Worm (Caenorhabditis elegans) whole organism, L4 larva: Measurements from ENCODE around the gene trmt-10A.

ENCODE experiments used
- D1046.2 ChIP-seq: fragments of 200-800 bp; sonication (Bioruptor generic); IDR thresholded peaks from 2 replicates; pipeline ENCODE4 v1.3.6; 2022; ENCODE audit warnings: missing genetic modification characterization, missing compliant biosample characterization
- T26A8.4 ChIP-seq: fragments of 200-800 bp; sonication (Bioruptor generic); IDR thresholded peaks from 2 replicates; pipeline ENCODE4 v1.3.6; 2022; ENCODE audit warnings: missing genetic modification characterization, missing compliant biosample characterization
- Y5F2A.4 ChIP-seq: fragments of 200-800 bp; sonication (Bioruptor generic); optimal IDR thresholded peaks from 2 replicates; lab custom pipeline; 2018; ENCODE audit warnings: mild to moderate bottlenecking, missing genetic modification characterization, missing compliant biosample characterization
- ZK337.2 ChIP-seq: fragments of 200-800 bp; sonication (Bioruptor generic); IDR thresholded peaks from 2 replicates; pipeline ENCODE4 v1.3.6; 2022; ENCODE audit warnings: missing genetic modification reagents, missing genetic modification characterization, missing compliant biosample characterization
- ZK546.5 ChIP-seq, 2 experiments: sonication (generic microtip); optimal IDR thresholded peaks; 2 replicates each; lab custom pipeline; 2017; ENCODE audit warnings: missing biosample characterization in 2 of 2, missing genetic modification characterization in 2 of 2
- aha-1 ChIP-seq: fragments of 150-350 bp; peaks from one replicate; lab custom pipeline; 2014; ENCODE audit warnings: missing biosample characterization, missing genetic modification characterization
- aly-2 ChIP-seq: sonication (generic microtip); optimal IDR thresholded peaks from 2 replicates; lab custom pipeline; 2018; ENCODE audit warnings: missing biosample characterization, missing genetic modification characterization
- arid-1 ChIP-seq: fragments of 200-800 bp; sonication (Bioruptor generic); conservative IDR thresholded peaks from 2 replicates; pipeline ENCODE4 v1.3.6; 2022; ENCODE audit warnings: missing genetic modification reagents, missing genetic modification characterization, missing compliant biosample characterization
- attf-4 ChIP-seq: sonication (generic microtip); optimal IDR thresholded peaks from 3 replicates; lab custom pipeline; 2017; ENCODE audit warnings: missing biosample characterization, missing genetic modification characterization
- ceh-44 ChIP-seq: fragments of 200-800 bp; sonication (Bioruptor generic); IDR thresholded peaks from 2 replicates; pipeline ENCODE4 v1.3.6; 2022; ENCODE audit warnings: missing genetic modification reagents, missing genetic modification characterization, missing compliant biosample characterization
- ces-1 ChIP-seq: fragments of 150-350 bp; sonication (generic microtip); optimal IDR thresholded peaks from 4 replicates; lab custom pipeline; 2014; ENCODE audit warnings: missing biosample characterization, missing genetic modification reagents, missing genetic modification characterization
- ctbp-1 ChIP-seq: fragments of 200-800 bp; sonication (Bioruptor generic); IDR thresholded peaks from 2 replicates; pipeline ENCODE4 v1.3.6; 2022; ENCODE audit warnings: missing genetic modification reagents, missing genetic modification characterization, missing compliant biosample characterization
- daf-12 ChIP-seq: fragments of 150-350 bp; optimal IDR thresholded peaks from 2 replicates; lab custom pipeline; 2014; ENCODE audit warnings: missing biosample characterization, missing genetic modification reagents, missing genetic modification characterization
- daf-16 ChIP-seq, 3 experiments: sonication (generic microtip); optimal IDR thresholded peaks; 2 replicates each; lab custom pipeline; 2016 to 2017; ENCODE audit warnings: missing genetic modification characterization in 3 of 3, missing genetic modification reagents in 3 of 3, mild to moderate bottlenecking in 2 of 3, missing compliant biosample characterization in 2 of 3, missing biosample characterization in 1 of 3, moderate library complexity in 1 of 3
- dmd-6 ChIP-seq: fragments of 200-800 bp; sonication (Bioruptor generic); IDR thresholded peaks from 2 replicates; pipeline ENCODE4 v1.3.6; 2022; ENCODE audit warnings: missing genetic modification reagents, missing genetic modification characterization, missing compliant biosample characterization
- dmd-8 ChIP-seq: fragments of 200-800 bp; sonication (Bioruptor generic); IDR thresholded peaks from 2 replicates; pipeline ENCODE4 v1.3.6; 2022; ENCODE audit warnings: missing genetic modification characterization, missing compliant biosample characterization
- duxl-1 ChIP-seq: sonication (generic microtip); optimal IDR thresholded peaks from 2 replicates; lab custom pipeline; 2016; ENCODE audit warnings: mild to moderate bottlenecking, missing genetic modification characterization, moderate library complexity, missing compliant biosample characterization; ENCODE audit not compliant: poor library complexity
- fkh-10 ChIP-seq: fragments of 150-350 bp; optimal IDR thresholded peaks from 2 replicates; lab custom pipeline; 2014; ENCODE audit warnings: missing biosample characterization, missing genetic modification reagents, missing genetic modification characterization
- hmg-1.1 ChIP-seq: fragments of 200-800 bp; sonication (Bioruptor generic); IDR thresholded peaks from 2 replicates; pipeline ENCODE4 v1.3.6; 2022; ENCODE audit warnings: missing genetic modification reagents, missing genetic modification characterization, missing compliant biosample characterization
- jun-1 ChIP-seq: fragments of 150-350 bp; optimal IDR thresholded peaks from 2 replicates; lab custom pipeline; 2014; ENCODE audit warnings: missing biosample characterization, missing genetic modification reagents, missing genetic modification characterization
- lin-1 ChIP-seq: fragments of 200-800 bp; sonication (Bioruptor generic); IDR thresholded peaks from 2 replicates; pipeline ENCODE4 v1.3.6; 2022; ENCODE audit warnings: missing genetic modification reagents, missing genetic modification characterization, missing compliant biosample characterization
- lin-29 ChIP-seq: fragments of 200-800 bp; sonication (Bioruptor generic); IDR thresholded peaks from 2 replicates; pipeline ENCODE4 v1.3.6; 2022; ENCODE audit warnings: missing genetic modification reagents, missing genetic modification characterization, missing compliant biosample characterization
- lir-3 ChIP-seq: sonication (generic microtip); optimal IDR thresholded peaks from 2 replicates; lab custom pipeline; 2016; ENCODE audit warnings: mild to moderate bottlenecking, missing genetic modification characterization, missing compliant biosample characterization
- madf-9 ChIP-seq: fragments of 200-800 bp; sonication (Bioruptor generic); conservative IDR thresholded peaks from 2 replicates; pipeline ENCODE4 v1.3.6; 2022; ENCODE audit warnings: missing genetic modification reagents, missing genetic modification characterization, missing compliant biosample characterization
- mdl-1 ChIP-seq, 2 experiments: fragments of 150-350 bp in 1 of 2; sonication (generic microtip) in 1 of 2; optimal IDR thresholded peaks; 2 replicates each; lab custom pipeline; 2014 to 2017; ENCODE audit warnings: missing biosample characterization in 2 of 2, missing genetic modification characterization in 2 of 2
- mes-2 ChIP-seq: sonication (generic microtip); optimal IDR thresholded peaks from 2 replicates; lab custom pipeline; 2016; ENCODE audit warnings: missing genotype, mild to moderate bottlenecking, missing genetic modification characterization, missing compliant biosample characterization; ENCODE audit not compliant: poor library complexity, severe bottlenecking
- nhr-102 ChIP-seq: sonication (generic microtip); optimal IDR thresholded peaks from 2 replicates; lab custom pipeline; 2016; ENCODE audit warnings: mild to moderate bottlenecking, missing genetic modification characterization, moderate library complexity, missing compliant biosample characterization
- nhr-25 ChIP-seq: sonication (generic microtip); optimal IDR thresholded peaks from 2 replicates; lab custom pipeline; 2017; ENCODE audit warnings: missing genetic modification characterization, mild to moderate bottlenecking, missing compliant biosample characterization, antibody characterized with exemption, moderate library complexity, borderline replicate concordance; ENCODE audit not compliant: insufficient read depth
- pqm-1 ChIP-seq: sonication (generic microtip); optimal IDR thresholded peaks from 2 replicates; lab custom pipeline; 2017; ENCODE audit warnings: missing biosample characterization, missing genetic modification characterization
- rbr-2 ChIP-seq: sonication (generic microtip); optimal IDR thresholded peaks from 2 replicates; lab custom pipeline; 2016; ENCODE audit warnings: missing genotype, missing genetic modification characterization, missing compliant biosample characterization
- sdz-12 ChIP-seq: fragments of 200-800 bp; sonication (Bioruptor generic); optimal IDR thresholded peaks from 2 replicates; lab custom pipeline; 2018; ENCODE audit warnings: mild to moderate bottlenecking, missing genetic modification characterization, missing compliant biosample characterization
- snpc-4 ChIP-seq: fragments of 150-350 bp; optimal IDR thresholded peaks from 2 replicates; lab custom pipeline; 2014; ENCODE audit warnings: missing biosample characterization, missing genetic modification characterization
- spr-1 ChIP-seq: sonication (generic microtip); optimal IDR thresholded peaks from 2 replicates; lab custom pipeline; 2016; ENCODE audit warnings: mild to moderate bottlenecking, missing genetic modification characterization, missing compliant biosample characterization
- unc-62 ChIP-seq, 3 experiments: fragments of 150-350 bp in 1 of 3; sonication (generic microtip); optimal IDR thresholded peaks in 2 of 3; peaks in 1 of 3; 1 replicate in 1 of 3; 2 replicates in 2 of 3; lab custom pipeline; 2014 to 2017; ENCODE audit warnings: missing biosample characterization in 3 of 3, missing genetic modification characterization in 3 of 3, missing genetic modification reagents in 3 of 3, missing genotype in 1 of 3
- zfp-3 ChIP-seq: fragments of 200-800 bp; sonication (Bioruptor generic); conservative IDR thresholded peaks from 2 replicates; pipeline ENCODE4 v1.3.6; 2022; ENCODE audit warnings: missing genetic modification reagents, missing genetic modification characterization, missing compliant biosample characterization
- zip-11 ChIP-seq: fragments of 200-800 bp; sonication (Bioruptor generic); IDR thresholded peaks from 2 replicates; pipeline ENCODE4 v1.3.6; 2022; ENCODE audit warnings: missing genetic modification characterization, missing compliant biosample characterization

trmt-10A gene

DNA sequence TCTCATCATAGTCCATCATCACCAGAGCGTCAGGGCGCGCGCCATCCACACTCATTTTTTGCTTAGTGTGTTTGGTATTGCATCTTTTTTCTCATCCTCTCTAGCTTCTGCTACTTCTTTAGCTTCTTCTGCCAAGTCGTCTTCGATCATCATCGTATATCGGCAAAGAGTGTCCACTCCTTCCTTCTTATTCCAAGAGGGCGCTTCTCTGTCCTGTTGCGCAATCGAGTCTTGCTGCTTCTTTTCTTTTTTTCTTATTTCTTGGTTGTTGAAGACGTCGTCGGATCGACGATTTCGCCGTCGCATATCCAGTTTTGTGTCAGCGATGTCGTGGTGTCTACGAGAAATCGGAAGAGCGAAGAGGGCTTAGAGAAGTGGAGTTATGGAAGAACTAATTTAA lies 18.9 kb downstream of the trmt-10A start (continued):
- TF ChIP-seq lir-3 (tag; lab: Kevin White, UChicago) = no peak
- TF ChIP-seq arid-1 (GFP tag; lab: Robert Waterston, UW) = no peak
- no peak for TF ChIP-seq Y5F2A.4 (GFP tag; lab: Kevin White, UChicago)
- TF ChIP-seq zfp-3 (GFP tag; lab: Robert Waterston, UW) = no peak
- TF ChIP-seq rbr-2 (tag; lab: Kevin White, UChicago) = no peak
- no peak for TF ChIP-seq attf-4 (tag; lab: Kevin White, UChicago)
- no peak for TF ChIP-seq ctbp-1 (GFP tag; lab: Robert Waterston, UW)
- peak; percentile 21 for TF ChIP-seq aha-1
- TF ChIP-seq snpc-4 = no peak
- TF ChIP-seq mdl-1 (tag; optimal IDR thresholded peaks at IDR 0.05; lab: Kevin White, UChicago) = peak in 1 of 2 experiments; percentile 12
- no peak for TF ChIP-seq zip-11 (GFP tag; lab: Robert Waterston, UW)
- TF ChIP-seq T26A8.4 (GFP tag; lab: Robert Waterston, UW) = 0 out of 2 replicates have a peak, but pooled peaks have one; percentile 35
- no peak for TF ChIP-seq nhr-25
- no peak for TF ChIP-seq nhr-102 (tag; lab: Kevin White, UChicago)
- TF ChIP-seq ZK337.2 (GFP tag; lab: Robert Waterston, UW) = no peak
- TF ChIP-seq ZK546.5 (tag; optimal IDR thresholded peaks at IDR 0.05; lab: Kevin White, UChicago) = no peak
- no peak for TF ChIP-seq dmd-8 (GFP tag; lab: Robert Waterston, UW)
- no peak for TF ChIP-seq D1046.2 (GFP tag; lab: Robert Waterston, UW)
- TF ChIP-seq ces-1 = no peak
- no peak for TF ChIP-seq aly-2 (tag; lab: Kevin White, UChicago)
- no peak for TF ChIP-seq unc-62 (GFP tag; optimal IDR thresholded peaks at IDR 0.05 in 1 of 2; lab: Kevin White, UChicago)
- no peak for TF ChIP-seq unc-62 (tag; optimal IDR thresholded peaks at IDR 0.05; lab: Kevin White, UChicago)
- TF ChIP-seq duxl-1 (tag; lab: Kevin White, UChicago) = no peak
- TF ChIP-seq, all 104 proteins: peak for 7

DNA sequence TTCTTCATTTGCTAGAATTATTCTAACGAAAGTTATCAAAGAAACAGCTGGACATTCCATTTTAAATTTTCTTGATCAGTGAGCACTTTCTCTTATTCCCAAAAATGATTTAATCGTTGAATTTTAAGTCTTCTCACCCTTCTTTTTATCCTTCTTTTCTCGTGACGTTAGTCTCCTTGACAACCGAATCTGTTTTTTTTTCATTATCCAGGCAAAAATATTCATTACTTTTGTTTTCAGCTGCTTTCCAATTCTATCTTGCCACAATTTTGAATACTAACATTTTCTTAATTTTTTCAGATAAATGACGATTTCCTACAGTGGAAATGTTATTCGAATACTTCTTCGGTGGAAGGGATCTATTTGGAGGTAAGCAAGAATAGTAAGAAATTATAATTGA lies 28.4 kb downstream of the trmt-10A start, which contains the start of gene best-13:
best-13 (plus strand) TSS at position 301 of the 400 bp plus-strand sequence.
- TF ChIP-seq lin-1 (GFP tag; lab: Robert Waterston, UW) = no peak
- no peak for TF ChIP-seq hmg-1.1
- no peak for TF ChIP-seq pqm-1 (tag; lab: Kevin White, UChicago)
- no peak for TF ChIP-seq daf-16 (GFP tag; optimal IDR thresholded peaks at IDR 0.05; lab: Kevin White, UChicago)
- no peak for TF ChIP-seq daf-16 (tag; optimal IDR thresholded peaks at IDR 0.05; lab: Kevin White, UChicago)

DNA sequence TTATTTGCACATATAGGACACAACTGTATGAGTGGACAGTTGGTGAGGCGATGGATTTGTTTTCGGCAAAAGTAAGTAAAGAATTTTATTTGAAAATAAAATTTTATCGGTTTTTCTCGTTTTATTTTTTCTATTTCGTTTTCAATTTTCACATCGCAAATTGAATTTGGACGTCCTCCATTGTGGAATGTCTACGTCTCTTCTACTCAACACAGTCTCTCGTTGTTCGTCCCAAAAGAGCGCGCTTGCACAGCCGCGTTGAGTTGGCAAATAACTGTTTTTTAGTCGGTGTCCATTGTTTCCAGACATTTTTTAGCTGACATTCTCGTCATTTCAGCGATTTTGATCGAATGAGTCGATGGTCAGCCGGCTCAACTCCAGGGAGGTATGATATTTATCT lies 32.8 kb downstream of the trmt-10A start:
- TF ChIP-seq fkh-10 (GFP tag; lab: Kevin White, UChicago) (peak; percentile 25), ces-1 (peak; percentile 61), dmd-6 (GFP tag; lab: Robert Waterston, UW) (0 out of 2 replicates have a peak, but pooled peaks have one; percentile 5), spr-1 (no peak), madf-9 (GFP tag; lab: Robert Waterston, UW) (no peak), pqm-1 (tag; lab: Kevin White, UChicago) (no peak), sdz-12 (GFP tag; lab: Kevin White, UChicago) (no peak), jun-1 (no peak), ceh-44 (GFP tag; lab: Robert Waterston, UW) (no peak), lin-29 (GFP tag; lab: Robert Waterston, UW) (no peak), mes-2 (tag; lab: Kevin White, UChicago) (peak; percentile 65), daf-12 (tag; lab: Kevin White, UChicago) (no peak)
